Fruit fly (Drosophila melanogaster) whole organism, embryonic: ENCODE data around the gene CG3032.

ENCODE experiments used
- Atf6 ChIP-seq: fragments of 200-800 bp; sonication (Bioruptor generic); IDR thresholded peaks from 2 replicates; pipeline ENCODE4 v1.3.6; 2022; ENCODE audit warnings: missing biosample characterization, missing genetic modification characterization
- Bteb2 ChIP-seq: fragments of 200-800 bp; sonication (Bioruptor generic); optimal IDR thresholded peaks from 2 replicates; lab custom pipeline; 2016; ENCODE audit warnings: missing biosample characterization, missing genetic modification characterization
- CG10462 ChIP-seq: fragments of 200-800 bp; sonication (Bioruptor generic); optimal IDR thresholded peaks from 2 replicates; lab custom pipeline; 2016; ENCODE audit warnings: missing biosample characterization, missing genetic modification characterization
- CG10979 ChIP-seq: fragments of 200-800 bp; sonication (Bioruptor generic); optimal IDR thresholded peaks from 2 replicates; lab custom pipeline; 2018; ENCODE audit warnings: missing biosample characterization, mild to moderate bottlenecking, missing genetic modification characterization, moderate library complexity
- CG11695 ChIP-seq: fragments of 200-800 bp; sonication (Bioruptor generic); IDR thresholded peaks from 3 replicates; pipeline ENCODE4 v1.3.6; 2022; ENCODE audit warnings: missing biosample characterization, missing genetic modification characterization
- CG12155 ChIP-seq: fragments of 200-800 bp; sonication (Bioruptor generic); optimal IDR thresholded peaks from 3 replicates; lab custom pipeline; 2016; ENCODE audit warnings: missing biosample characterization, missing genetic modification characterization
- CG12299 ChIP-seq: fragments of 200-800 bp; sonication (Bioruptor generic); optimal IDR thresholded peaks from 2 replicates; lab custom pipeline; 2018; ENCODE audit warnings: missing biosample characterization, mild to moderate bottlenecking, missing genetic modification characterization
- CG12942 ChIP-seq: fragments of 200-800 bp; sonication (Bioruptor generic); optimal IDR thresholded peaks from 3 replicates; lab custom pipeline; 2016; ENCODE audit warnings: missing biosample characterization, missing genetic modification characterization
- CG1603 ChIP-seq: fragments of 200-800 bp; sonication (Bioruptor generic); optimal IDR thresholded peaks from 2 replicates; lab custom pipeline; 2019; ENCODE audit warnings: missing biosample characterization, mild to moderate bottlenecking, missing genetic modification characterization, moderate library complexity
- CG16779 ChIP-seq: fragments of 200-800 bp; sonication (Bioruptor generic); IDR thresholded peaks from 2 replicates; pipeline ENCODE4 v1.3.6; 2022; ENCODE audit warnings: missing biosample characterization, missing genetic modification characterization
- CG1792 ChIP-seq: fragments of 200-800 bp; sonication (Bioruptor generic); optimal IDR thresholded peaks from 2 replicates; lab custom pipeline; 2016; ENCODE audit warnings: missing biosample characterization, missing genetic modification characterization
- CG18011 ChIP-seq: fragments of 200-800 bp; sonication (Bioruptor generic); optimal IDR thresholded peaks from 2 replicates; lab custom pipeline; 2017; ENCODE audit warnings: missing biosample characterization, missing genetic modification characterization, mild to moderate bottlenecking, moderate library complexity, missing genotype
- CG3407 ChIP-seq: fragments of 200-800 bp; sonication (Bioruptor generic); optimal IDR thresholded peaks from 2 replicates; lab custom pipeline; 2018; ENCODE audit warnings: missing biosample characterization, mild to moderate bottlenecking, missing genetic modification characterization
- CG3995 ChIP-seq: fragments of 200-800 bp; sonication (Bioruptor generic); optimal IDR thresholded peaks from 3 replicates; lab custom pipeline; 2016; ENCODE audit warnings: missing biosample characterization, missing genetic modification characterization
- CG4820 ChIP-seq: fragments of 200-800 bp; sonication (Bioruptor generic); optimal IDR thresholded peaks from 3 replicates; lab custom pipeline; 2016; ENCODE audit warnings: missing biosample characterization, missing genetic modification characterization
- CG6683 ChIP-seq: fragments of 200-800 bp; sonication (Bioruptor generic); optimal IDR thresholded peaks from 2 replicates; lab custom pipeline; 2017; ENCODE audit warnings: missing biosample characterization, mild to moderate bottlenecking, missing genetic modification characterization, missing genetic modification reagents
- CG7357 ChIP-seq: fragments of 200-800 bp; sonication (Bioruptor generic); IDR thresholded peaks from 3 replicates; pipeline ENCODE4 v1.3.6; 2022; ENCODE audit warnings: missing biosample characterization, missing genetic modification characterization
- CG7372 ChIP-seq: fragments of 200-800 bp; sonication (Bioruptor generic); IDR thresholded peaks from 2 replicates; pipeline ENCODE4 v1.3.6; 2022; ENCODE audit warnings: missing biosample characterization, missing genetic modification characterization
- CG7928 ChIP-seq: fragments of 200-800 bp; sonication (Bioruptor generic); optimal IDR thresholded peaks from 2 replicates; lab custom pipeline; 2017; ENCODE audit warnings: missing biosample characterization, mild to moderate bottlenecking, missing genetic modification characterization
- CG8478 ChIP-seq: fragments of >200 bp; optimal IDR thresholded peaks from 2 replicates; lab custom pipeline; 2018
- CG9817 ChIP-seq: fragments of 200-800 bp; sonication (Bioruptor generic); optimal IDR thresholded peaks from 2 replicates; lab custom pipeline; 2018; ENCODE audit warnings: missing biosample characterization, mild to moderate bottlenecking, missing genetic modification characterization, moderate library complexity
- Chrac-16 ChIP-seq: fragments of 200-800 bp; sonication (Bioruptor generic); optimal IDR thresholded peaks from 3 replicates; lab custom pipeline; 2016; ENCODE audit warnings: missing biosample characterization, missing genetic modification characterization
- Drgx ChIP-seq: fragments of 200-800 bp; sonication (Bioruptor generic); IDR thresholded peaks from 2 replicates; pipeline ENCODE4 v1.3.6; 2022; ENCODE audit warnings: missing biosample characterization, missing genetic modification characterization
- Ets65A ChIP-seq: fragments of 200-800 bp; sonication (Bioruptor generic); peaks from one replicate; lab custom pipeline; 2016; ENCODE audit warnings: missing biosample characterization, missing genetic modification characterization
- HLH4C ChIP-seq: fragments of 200-800 bp; sonication (Bioruptor generic); IDR thresholded peaks from 3 replicates; pipeline ENCODE4 v1.3.6; 2022; ENCODE audit warnings: missing biosample characterization, missing genetic modification characterization; ENCODE audit not compliant: partially characterized antibody
- HLH54F ChIP-seq: fragments of 200-800 bp; sonication (Bioruptor generic); optimal IDR thresholded peaks from 3 replicates; lab custom pipeline; 2016; ENCODE audit warnings: missing biosample characterization, missing genetic modification characterization
- Hr3 ChIP-seq: fragments of 200-800 bp; sonication (Bioruptor generic); optimal IDR thresholded peaks from 3 replicates; lab custom pipeline; 2016; ENCODE audit warnings: missing biosample characterization, missing genetic modification characterization
- Hsf ChIP-seq: fragments of 200-800 bp; sonication (Bioruptor generic); optimal IDR thresholded peaks from 3 replicates; lab custom pipeline; 2016; ENCODE audit warnings: missing biosample characterization, missing genetic modification characterization
- MBD-R2 ChIP-seq: fragments of 200-800 bp; sonication (Bioruptor generic); IDR thresholded peaks from 2 replicates; pipeline ENCODE4 v1.3.6; 2022; ENCODE audit warnings: missing biosample characterization, missing genetic modification characterization
- Max ChIP-seq: fragments of 200-800 bp; sonication (Bioruptor generic); optimal IDR thresholded peaks from 2 replicates; lab custom pipeline; 2016; ENCODE audit warnings: missing biosample characterization, mild to moderate bottlenecking, missing genetic modification characterization
- Mes4 ChIP-seq: fragments of 200-800 bp; sonication (Bioruptor generic); optimal IDR thresholded peaks from 2 replicates; lab custom pipeline; 2016; ENCODE audit warnings: missing biosample characterization, missing genetic modification characterization
- Neu2 ChIP-seq: fragments of 200-800 bp; sonication (Bioruptor generic); optimal IDR thresholded peaks from 3 replicates; lab custom pipeline; 2016; ENCODE audit warnings: missing biosample characterization, missing genetic modification characterization, borderline replicate concordance
- PHDP ChIP-seq: fragments of 200-800 bp; sonication (Bioruptor generic); optimal IDR thresholded peaks from 3 replicates; lab custom pipeline; 2018; ENCODE audit warnings: missing biosample characterization, mild to moderate bottlenecking, missing genetic modification characterization, moderate library complexity
- Spps ChIP-seq: fragments of 200-800 bp; sonication (Bioruptor generic); optimal IDR thresholded peaks from 2 replicates; lab custom pipeline; 2018; ENCODE audit warnings: missing biosample characterization, mild to moderate bottlenecking, missing genetic modification characterization
- TFAM ChIP-seq: fragments of 200-800 bp; sonication (Bioruptor generic); optimal IDR thresholded peaks from 2 replicates; lab custom pipeline; 2017; ENCODE audit warnings: missing biosample characterization, missing genetic modification characterization, inconsistent platforms
- Trl ChIP-seq, 3 experiments: fragments of >200 bp in 2 of 3; fragments of 200-800 bp in 1 of 3; sonication (Bioruptor generic) in 1 of 3; optimal IDR thresholded peaks; 2 replicates in 1 of 3; 3 replicates in 2 of 3; lab custom pipeline; 2016 to 2017; ENCODE audit warnings: missing biosample characterization in 1 of 3, missing genetic modification characterization in 1 of 3
- br ChIP-seq: fragments of >200 bp; optimal IDR thresholded peaks from 2 replicates; lab custom pipeline; 2017
- caup ChIP-seq: fragments of 200-800 bp; sonication (Bioruptor generic); optimal IDR thresholded peaks from 3 replicates; lab custom pipeline; 2017; ENCODE audit warnings: missing biosample characterization, mild to moderate bottlenecking, missing genetic modification characterization, moderate library complexity; ENCODE audit not compliant: severe bottlenecking
- cg ChIP-seq: fragments of 200-800 bp; sonication (Bioruptor generic); optimal IDR thresholded peaks from 3 replicates; lab custom pipeline; 2019; ENCODE audit warnings: missing biosample characterization, mild to moderate bottlenecking, missing genetic modification characterization, moderate library complexity
- cwo ChIP-seq: fragments of 200-800 bp; sonication (Bioruptor generic); optimal IDR thresholded peaks from 3 replicates; lab custom pipeline; 2017; ENCODE audit warnings: missing biosample characterization, missing genetic modification characterization, mild to moderate bottlenecking, moderate library complexity, missing genetic modification reagents
- ewg ChIP-seq: fragments of 200-800 bp; sonication (Bioruptor generic); optimal IDR thresholded peaks from 3 replicates; lab custom pipeline; 2017; ENCODE audit warnings: mild to moderate bottlenecking, missing biosample characterization, missing genetic modification reagents, missing genetic modification characterization
- fd96Cb ChIP-seq: fragments of 200-800 bp; sonication (Bioruptor generic); optimal IDR thresholded peaks from 2 replicates; lab custom pipeline; 2018; ENCODE audit warnings: missing biosample characterization, mild to moderate bottlenecking, missing genetic modification characterization, moderate library complexity
- hkb ChIP-seq, 2 experiments: fragments of 200-800 bp in 1 of 2; fragments of >200 bp in 1 of 2; sonication (Bioruptor generic) in 1 of 2; IDR thresholded peaks in 1 of 2; optimal IDR thresholded peaks in 1 of 2; 2 replicates each; pipeline versions ENCODE4 v1.3.6 to Lab custom; 2017 to 2022; ENCODE audit warnings: missing biosample characterization in 1 of 2, missing genetic modification characterization in 1 of 2
- hth ChIP-seq: fragments of >200 bp; optimal IDR thresholded peaks from 2 replicates; lab custom pipeline; 2017; ENCODE audit warnings: inconsistent platforms
- lola ChIP-seq, 3 experiments: fragments of >200 bp in 2 of 3; fragments of 200-800 bp in 1 of 3; sonication (Bioruptor generic) in 1 of 3; optimal IDR thresholded peaks; 2 replicates each; lab custom pipeline; 2017 to 2019; ENCODE audit warnings: missing biosample characterization in 3 of 3, missing genetic modification characterization in 3 of 3, mild to moderate bottlenecking in 1 of 3, moderate library complexity in 1 of 3
- sens ChIP-seq: fragments of 200-800 bp; sonication (Bioruptor generic); peaks from one replicate; lab custom pipeline; 2016; ENCODE audit warnings: missing biosample characterization, missing genetic modification characterization
- tup ChIP-seq: fragments of 200-800 bp; sonication (Bioruptor generic); optimal IDR thresholded peaks from 2 replicates; lab custom pipeline; 2016; ENCODE audit warnings: missing biosample characterization, mild to moderate bottlenecking, missing genetic modification characterization, moderate library complexity
- twi ChIP-seq: fragments of 200-800 bp; optimal IDR thresholded peaks from 2 replicates; lab custom pipeline; 2019; ENCODE audit warnings: missing biosample characterization, mild to moderate bottlenecking, missing genetic modification characterization, moderate library complexity
- zen ChIP-seq: fragments of 200-800 bp; sonication (Bioruptor generic); optimal IDR thresholded peaks from 3 replicates; lab custom pipeline; 2018; ENCODE audit warnings: missing biosample characterization, mild to moderate bottlenecking, missing genetic modification characterization, moderate library complexity

CG3032 gene

DNA sequence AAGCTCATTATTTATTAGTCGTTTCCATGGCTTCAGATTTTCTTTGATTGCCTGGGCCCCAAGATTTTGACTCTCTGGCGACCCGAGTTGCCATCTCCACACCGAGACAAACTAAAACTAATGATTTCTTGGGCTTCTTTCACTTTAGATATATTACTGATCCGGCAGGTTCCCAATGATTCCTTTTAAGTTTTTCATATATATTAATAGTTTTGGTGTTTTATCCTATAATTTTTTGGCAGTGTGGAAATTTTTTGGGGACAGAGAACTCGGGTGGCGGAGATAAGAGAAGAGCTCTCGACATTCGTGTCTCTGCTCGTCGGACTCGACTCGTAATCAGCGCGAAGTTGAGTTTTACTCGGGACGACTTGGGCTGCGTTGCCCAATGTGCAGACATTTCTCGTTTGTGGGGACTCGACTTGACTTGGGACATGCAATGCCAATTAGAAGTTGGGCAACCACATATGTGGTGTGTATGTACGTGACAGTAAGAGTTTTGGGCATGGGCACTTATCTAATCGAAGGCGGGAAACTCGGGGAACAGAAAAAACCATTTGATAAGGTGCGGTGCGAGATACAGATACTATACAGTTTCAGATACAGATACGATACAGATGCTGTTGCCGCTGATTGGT lies 12.4 kb downstream of the CG3032 start (continued):
- TF ChIP-seq Hr3 (no peak), Bteb2 (GFP tag; lab: Kevin White, UChicago) (no peak), cg (GFP tag; lab: Kevin White, UChicago) (no peak), CG3407 (GFP tag; lab: Kevin White, UChicago) (no peak), PHDP (tag; lab: Kevin White, UChicago) (peak; percentile 23), CG9817 (tag; lab: Kevin White, UChicago) (peak; percentile 33), CG10462 (GFP tag; lab: Kevin White, UChicago) (no peak), tup (GFP tag; lab: Kevin White, UChicago) (peak; percentile 8), ewg (no peak), fd96Cb (tag; lab: Kevin White, UChicago) (peak; percentile 40), CG16779 (0 out of 2 replicates have a peak, but pooled peaks have one; percentile 10), CG7357 (GFP tag; lab: Robert Waterston, UW) (0 out of 3 replicates have a peak, but pooled peaks have one; percentile 39), br (lab: Kevin White, UChicago) (no peak), twi (tag; lab: Kevin White, UChicago) (peak; percentile 35), hkb (optimal IDR thresholded peaks at IDR 0.05; lab: Kevin White, UChicago) (no peak), hkb (GFP tag; IDR thresholded peaks at IDR 0.05; lab: Robert Waterston, UW) (peak; percentile 38; the same call in 1 of the 2 replicates), Trl (optimal IDR thresholded peaks at IDR 0.05; lab: Kevin White, UChicago) (no peak), Trl (GFP tag; optimal IDR thresholded peaks at IDR 0.05; lab: Kevin White, UChicago) (no peak), CG1603 (tag; lab: Kevin White, UChicago) (no peak), CG6683 (GFP tag; lab: Kevin White, UChicago) (no peak), CG7928 (GFP tag; lab: Kevin White, UChicago) (no peak), CG11695 (GFP tag; lab: Robert Waterston, UW) (peak; percentile 55), HLH54F (GFP tag; lab: Kevin White, UChicago) (peak; percentile 2), cwo (GFP tag; lab: Kevin White, UChicago) (peak; percentile 40), CG7372 (no peak), Atf6 (GFP tag; lab: Robert Waterston, UW) (peak; percentile 28; the same call in 1 of the 2 replicates), TFAM (GFP tag; lab: Kevin White, UChicago) (no peak), Max (peak; percentile 33), Mes4 (no peak), CG10979 (tag; lab: Kevin White, UChicago) (peak; percentile 35), CG8478 (no peak), HLH4C (no peak), CG4820 (GFP tag; lab: Kevin White, UChicago) (no peak), CG12155 (no peak), zen (tag; lab: Kevin White, UChicago) (no peak), Hsf (GFP tag; lab: Kevin White, UChicago) (peak; percentile 21), Spps (tag; lab: Kevin White, UChicago) (peak; percentile 39), MBD-R2 (GFP tag; lab: Robert Waterston, UW) (peak; percentile 26; the same call in 1 of the 2 replicates), CG12942 (no peak), Ets65A (peak; percentile 7), Chrac-16 (peak; percentile 31), CG18011 (GFP tag; lab: Kevin White, UChicago) (no peak), caup (peak; percentile 39), hth (lab: Kevin White, UChicago) (no peak), CG3995 (GFP tag; lab: Kevin White, UChicago) (no peak), Neu2 (no peak), lola (GFP tag; optimal IDR thresholded peaks at IDR 0.05; lab: Kevin White, UChicago) (no peak), Drgx (GFP tag; lab: Robert Waterston, UW) (no peak; the same call in 1 of the 2 replicates), sens (GFP tag; lab: Kevin White, UChicago) (peak; percentile 26), CG1792 (peak; percentile 23), CG12299 (tag; lab: Kevin White, UChicago) (peak; percentile 36)
